Worm (Caenorhabditis elegans): ENCODE results near the gene W02D7.5.

ce11 chrV:8305940-8306339 lies 6.9 kb upstream of the W02D7.5 start:
- no peak for TF ChIP-seq flt-1 (GFP tag; IDR thresholded peaks at IDR 0.05)
- no peak for TF ChIP-seq tab-1 (GFP tag; IDR thresholded peaks at IDR 0.05)
- no peak for TF ChIP-seq klf-2 (GFP tag; conservative IDR thresholded peaks at IDR 0.05)
- TF ChIP-seq ztf-23 (GFP tag; IDR thresholded peaks at IDR 0.05), result no peak
- no peak for TF ChIP-seq ref-1 (GFP tag; conservative IDR thresholded peaks at IDR 0.05)
- TF ChIP-seq T22C8.4 (GFP tag; IDR thresholded peaks at IDR 0.05), result no peak
